Worm (Caenorhabditis elegans): ENCODE measurements around the gene C34B4.3.

DNA sequence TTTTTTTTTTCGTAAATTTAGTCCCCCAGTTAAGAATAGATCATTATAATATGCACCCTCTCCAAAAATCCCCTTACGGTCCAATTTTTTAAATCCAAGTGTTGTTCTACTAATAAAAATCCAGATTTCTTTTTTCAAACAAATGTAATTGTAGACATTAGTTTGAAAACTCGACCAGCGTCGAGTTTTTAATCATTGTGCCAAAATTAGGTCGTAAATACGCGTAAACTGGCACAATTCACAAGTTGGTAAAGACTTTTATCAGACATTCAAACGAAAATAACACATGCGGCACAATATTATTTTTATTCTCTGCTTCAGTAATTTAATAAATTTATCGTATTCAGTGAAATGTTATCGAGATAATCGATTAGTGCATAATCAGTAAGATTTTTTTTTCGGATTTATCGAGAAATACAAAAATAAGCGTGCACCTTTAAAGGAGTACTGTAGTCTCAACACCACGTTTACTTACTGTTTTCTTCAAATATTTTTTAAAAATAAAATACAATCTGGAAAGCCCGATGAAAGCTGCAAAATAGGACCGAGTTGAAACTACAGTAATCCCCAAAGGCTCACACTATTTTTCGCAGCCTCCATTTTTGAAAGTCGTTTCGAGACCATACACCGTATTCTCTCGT is 19.3 kb upstream of the C34B4.3 start, which contains the start of gene C34B4.4:
- TF ChIP-seq W03F9.2 (tag; optimal IDR thresholded peaks at IDR 0.05) (no peak), him-1 (tag; optimal IDR thresholded peaks at IDR 0.05) (no peak), dao-5 (tag; optimal IDR thresholded peaks at IDR 0.05) (no peak)

Measured in whole organism, L4/young adult.